Fruit fly (Drosophila melanogaster) whole organism, embryonic: ENCODE data around the gene CG43407.

ENCODE experiments used
- Abd-B ChIP-seq: fragments of 200-800 bp; sonication (Bioruptor generic); optimal IDR thresholded peaks from 2 replicates; lab custom pipeline; 2018; ENCODE audit warnings: missing biosample characterization, mild to moderate bottlenecking, missing genetic modification characterization, moderate library complexity
- B-H1 ChIP-seq: fragments of 200-800 bp; sonication (Bioruptor generic); IDR thresholded peaks from 3 replicates; pipeline ENCODE4 v1.3.6; 2022; ENCODE audit warnings: missing biosample characterization, missing genetic modification characterization
- CG10959 ChIP-seq: fragments of 200-800 bp; sonication (Bioruptor generic); IDR thresholded peaks from 2 replicates; pipeline ENCODE4 v1.3.6; 2022; ENCODE audit warnings: missing biosample characterization, missing genetic modification characterization
- CG12104 ChIP-seq: fragments of 200-800 bp; sonication (Bioruptor generic); optimal IDR thresholded peaks from 3 replicates; lab custom pipeline; 2016; ENCODE audit warnings: missing biosample characterization, missing genetic modification characterization
- CG13296 ChIP-seq: fragments of 200-800 bp; sonication (Bioruptor generic); optimal IDR thresholded peaks from 3 replicates; lab custom pipeline; 2018; ENCODE audit warnings: missing biosample characterization, mild to moderate bottlenecking, missing genetic modification characterization
- CG14860 ChIP-seq: fragments of 200-800 bp; sonication (Bioruptor generic); IDR thresholded peaks from 3 replicates; pipeline ENCODE4 v1.3.6; 2022; ENCODE audit warnings: missing biosample characterization, missing genetic modification characterization; ENCODE audit not compliant: partially characterized antibody
- CG1602 ChIP-seq: fragments of 200-800 bp; sonication (Bioruptor generic); optimal IDR thresholded peaks from 3 replicates; lab custom pipeline; 2016; ENCODE audit warnings: missing biosample characterization, missing genetic modification characterization
- CG1603 ChIP-seq: fragments of 200-800 bp; sonication (Bioruptor generic); optimal IDR thresholded peaks from 2 replicates; lab custom pipeline; 2019; ENCODE audit warnings: missing biosample characterization, mild to moderate bottlenecking, missing genetic modification characterization, moderate library complexity
- CG17328 ChIP-seq: fragments of 200-800 bp; sonication (Bioruptor generic); IDR thresholded peaks from 2 replicates; pipeline ENCODE4 v1.3.6; 2022; ENCODE audit warnings: missing biosample characterization, missing genetic modification characterization
- CG17912 ChIP-seq: fragments of 200-800 bp; sonication (Bioruptor generic); optimal IDR thresholded peaks from 2 replicates; lab custom pipeline; 2018; ENCODE audit warnings: missing biosample characterization, mild to moderate bottlenecking, missing genetic modification characterization
- CG1832 ChIP-seq: fragments of 200-800 bp; sonication (Bioruptor generic); optimal IDR thresholded peaks from 2 replicates; lab custom pipeline; 2017; ENCODE audit warnings: missing biosample characterization, mild to moderate bottlenecking, missing genetic modification characterization, inconsistent platforms
- CG2116 ChIP-seq: fragments of 200-800 bp; sonication (Bioruptor generic); optimal IDR thresholded peaks from 3 replicates; lab custom pipeline; 2018; ENCODE audit warnings: missing biosample characterization, mild to moderate bottlenecking, missing genetic modification characterization
- CG2678 ChIP-seq: fragments of 200-800 bp; sonication (Bioruptor generic); optimal IDR thresholded peaks from 3 replicates; lab custom pipeline; 2019; ENCODE audit warnings: missing biosample characterization, mild to moderate bottlenecking, missing genetic modification characterization, moderate library complexity
- CG2712 ChIP-seq: fragments of 200-800 bp; optimal IDR thresholded peaks from 3 replicates; lab custom pipeline; 2019; ENCODE audit warnings: missing biosample characterization, mild to moderate bottlenecking, missing genetic modification characterization, moderate library complexity
- CG30020 ChIP-seq: fragments of 200-800 bp; optimal IDR thresholded peaks from 2 replicates; lab custom pipeline; 2019; ENCODE audit warnings: missing biosample characterization, mild to moderate bottlenecking, missing genetic modification characterization, moderate library complexity
- CG3407 ChIP-seq: fragments of 200-800 bp; sonication (Bioruptor generic); optimal IDR thresholded peaks from 2 replicates; lab custom pipeline; 2018; ENCODE audit warnings: missing biosample characterization, mild to moderate bottlenecking, missing genetic modification characterization
- CG3838 ChIP-seq: fragments of 200-800 bp; sonication (Bioruptor generic); optimal IDR thresholded peaks from 3 replicates; lab custom pipeline; 2016; ENCODE audit warnings: missing biosample characterization, missing genetic modification characterization
- CG4820 ChIP-seq: fragments of 200-800 bp; sonication (Bioruptor generic); optimal IDR thresholded peaks from 3 replicates; lab custom pipeline; 2016; ENCODE audit warnings: missing biosample characterization, missing genetic modification characterization
- CG6683 ChIP-seq: fragments of 200-800 bp; sonication (Bioruptor generic); optimal IDR thresholded peaks from 2 replicates; lab custom pipeline; 2017; ENCODE audit warnings: missing biosample characterization, mild to moderate bottlenecking, missing genetic modification characterization, missing genetic modification reagents
- CG6813 ChIP-seq: fragments of 200-800 bp; sonication (Bioruptor generic); optimal IDR thresholded peaks from 2 replicates; lab custom pipeline; 2017; ENCODE audit warnings: missing biosample characterization, missing genetic modification characterization, mild to moderate bottlenecking, moderate library complexity, missing genetic modification reagents
- CG7745 ChIP-seq: fragments of 200-800 bp; sonication (Bioruptor generic); optimal IDR thresholded peaks from 2 replicates; lab custom pipeline; 2018; ENCODE audit warnings: missing biosample characterization, mild to moderate bottlenecking, missing genetic modification characterization, moderate library complexity
- CG7839 ChIP-seq: fragments of 200-800 bp; sonication (Bioruptor generic); optimal IDR thresholded peaks from 3 replicates; lab custom pipeline; 2018; ENCODE audit warnings: missing biosample characterization, mild to moderate bottlenecking, missing genetic modification characterization, moderate library complexity
- CG8089 ChIP-seq: fragments of 200-800 bp; sonication (Bioruptor generic); optimal IDR thresholded peaks from 3 replicates; lab custom pipeline; 2016; ENCODE audit warnings: missing biosample characterization, missing genetic modification characterization
- CG9727 ChIP-seq: fragments of 200-800 bp; sonication (Bioruptor generic); optimal IDR thresholded peaks from 3 replicates; lab custom pipeline; 2017; ENCODE audit warnings: missing biosample characterization, mild to moderate bottlenecking, missing genetic modification characterization
- H2.0 ChIP-seq: fragments of 200-800 bp; sonication (Bioruptor generic); IDR thresholded peaks from 2 replicates; pipeline ENCODE4 v1.3.6; 2022; ENCODE audit warnings: missing biosample characterization, missing genetic modification characterization
- HLH4C ChIP-seq: fragments of 200-800 bp; sonication (Bioruptor generic); IDR thresholded peaks from 3 replicates; pipeline ENCODE4 v1.3.6; 2022; ENCODE audit warnings: missing biosample characterization, missing genetic modification characterization; ENCODE audit not compliant: partially characterized antibody
- Hr51 ChIP-seq, 2 experiments: fragments of 200-800 bp; sonication (Bioruptor generic); optimal IDR thresholded peaks; 2 replicates in 1 of 2; 3 replicates in 1 of 2; lab custom pipeline; 2016 to 2018; ENCODE audit warnings: missing biosample characterization in 2 of 2, missing genetic modification characterization in 2 of 2, mild to moderate bottlenecking in 1 of 2, moderate library complexity in 1 of 2
- Hsf ChIP-seq: fragments of 200-800 bp; sonication (Bioruptor generic); optimal IDR thresholded peaks from 3 replicates; lab custom pipeline; 2016; ENCODE audit warnings: missing biosample characterization, missing genetic modification characterization
- NK7.1 ChIP-seq: fragments of 200-800 bp; sonication (Bioruptor generic); optimal IDR thresholded peaks from 3 replicates; lab custom pipeline; 2016; ENCODE audit warnings: missing biosample characterization, missing genetic modification characterization
- Rx ChIP-seq: fragments of 200-800 bp; sonication (Bioruptor generic); IDR thresholded peaks from 2 replicates; pipeline ENCODE4 v1.3.6; 2022; ENCODE audit warnings: missing biosample characterization, missing genetic modification characterization
- Scr ChIP-seq: fragments of 200-800 bp; sonication (Bioruptor generic); IDR thresholded peaks from 2 replicates; pipeline ENCODE4 v1.3.6; 2022; ENCODE audit warnings: missing biosample characterization, missing genetic modification characterization; ENCODE audit not compliant: partially characterized antibody
- Ssrp ChIP-seq: fragments of 200-800 bp; sonication (Bioruptor generic); optimal IDR thresholded peaks from 2 replicates; lab custom pipeline; 2018; ENCODE audit warnings: missing biosample characterization, mild to moderate bottlenecking, missing genetic modification characterization, moderate library complexity
- TFAM ChIP-seq: fragments of 200-800 bp; sonication (Bioruptor generic); optimal IDR thresholded peaks from 2 replicates; lab custom pipeline; 2017; ENCODE audit warnings: missing biosample characterization, missing genetic modification characterization, inconsistent platforms
- Xbp1 ChIP-seq: fragments of 200-800 bp; sonication (Bioruptor generic); optimal IDR thresholded peaks from 3 replicates; lab custom pipeline; 2016; ENCODE audit warnings: missing biosample characterization, mild to moderate bottlenecking, missing genetic modification characterization
- al ChIP-seq: fragments of 200-800 bp; sonication (Bioruptor generic); IDR thresholded peaks from 2 replicates; pipeline ENCODE4 v1.3.6; 2022; ENCODE audit warnings: missing biosample characterization, missing genetic modification characterization
- aop ChIP-seq: fragments of 200-800 bp; sonication (Bioruptor generic); IDR thresholded peaks from 2 replicates; pipeline ENCODE4 v1.3.6; 2022; ENCODE audit warnings: missing biosample characterization, missing genetic modification characterization
- ase ChIP-seq: fragments of 200-800 bp; sonication (Bioruptor generic); IDR thresholded peaks from 3 replicates; pipeline ENCODE4 v1.3.6; 2022; ENCODE audit warnings: missing biosample characterization, missing genetic modification characterization
- cad ChIP-seq: fragments of >200 bp; optimal IDR thresholded peaks from 2 replicates; lab custom pipeline; 2017; ENCODE audit warnings: missing biosample characterization, missing genetic modification characterization
- chinmo ChIP-seq: fragments of 200-800 bp; sonication (Bioruptor generic); IDR thresholded peaks from 4 replicates; pipeline ENCODE4 v1.3.6; 2022; ENCODE audit warnings: missing biosample characterization, missing genetic modification characterization; ENCODE audit not compliant: partially characterized antibody
- corto ChIP-seq: fragments of 200-800 bp; sonication (Bioruptor generic); optimal IDR thresholded peaks from 2 replicates; lab custom pipeline; 2016; ENCODE audit warnings: missing biosample characterization, mild to moderate bottlenecking, missing genetic modification characterization, moderate library complexity
- dati ChIP-seq: fragments of 200-800 bp; sonication (Bioruptor generic); IDR thresholded peaks from 2 replicates; pipeline ENCODE4 v1.3.6; 2022; ENCODE audit warnings: missing biosample characterization, missing genetic modification characterization
- dpn ChIP-seq, 2 experiments: fragments of 200-800 bp; sonication (Bioruptor generic); optimal IDR thresholded peaks; 3 replicates each; lab custom pipeline; 2016; ENCODE audit warnings: missing biosample characterization in 2 of 2, missing genetic modification characterization in 2 of 2
- fru ChIP-seq: fragments of >200 bp; optimal IDR thresholded peaks from 2 replicates; lab custom pipeline; 2017
- gem ChIP-seq: fragments of 200-800 bp; sonication (Bioruptor generic); optimal IDR thresholded peaks from 2 replicates; lab custom pipeline; 2019; ENCODE audit warnings: missing biosample characterization, mild to moderate bottlenecking, missing genetic modification characterization, moderate library complexity
- hth ChIP-seq: fragments of >200 bp; optimal IDR thresholded peaks from 2 replicates; lab custom pipeline; 2017; ENCODE audit warnings: inconsistent platforms
- repo ChIP-seq: fragments of 200-800 bp; sonication (Bioruptor generic); optimal IDR thresholded peaks from 2 replicates; lab custom pipeline; 2016; ENCODE audit warnings: missing biosample characterization, missing genetic modification characterization
- sd ChIP-seq: fragments of 200-800 bp; sonication (Bioruptor generic); optimal IDR thresholded peaks from 3 replicates; lab custom pipeline; 2018; ENCODE audit warnings: missing biosample characterization, mild to moderate bottlenecking, missing genetic modification characterization, moderate library complexity
- stwl ChIP-seq: fragments of 200-800 bp; sonication (Bioruptor generic); optimal IDR thresholded peaks from 3 replicates; lab custom pipeline; 2018; ENCODE audit warnings: missing biosample characterization, mild to moderate bottlenecking, missing genetic modification characterization, moderate library complexity
- unc-4 ChIP-seq: fragments of 200-800 bp; sonication (Bioruptor generic); IDR thresholded peaks from 2 replicates; pipeline ENCODE4 v1.3.6; 2022; ENCODE audit warnings: missing biosample characterization, missing genetic modification characterization; ENCODE audit not compliant: partially characterized antibody
- zen ChIP-seq: fragments of 200-800 bp; sonication (Bioruptor generic); optimal IDR thresholded peaks from 3 replicates; lab custom pipeline; 2018; ENCODE audit warnings: missing biosample characterization, mild to moderate bottlenecking, missing genetic modification characterization, moderate library complexity

CG43407 gene

DNA sequence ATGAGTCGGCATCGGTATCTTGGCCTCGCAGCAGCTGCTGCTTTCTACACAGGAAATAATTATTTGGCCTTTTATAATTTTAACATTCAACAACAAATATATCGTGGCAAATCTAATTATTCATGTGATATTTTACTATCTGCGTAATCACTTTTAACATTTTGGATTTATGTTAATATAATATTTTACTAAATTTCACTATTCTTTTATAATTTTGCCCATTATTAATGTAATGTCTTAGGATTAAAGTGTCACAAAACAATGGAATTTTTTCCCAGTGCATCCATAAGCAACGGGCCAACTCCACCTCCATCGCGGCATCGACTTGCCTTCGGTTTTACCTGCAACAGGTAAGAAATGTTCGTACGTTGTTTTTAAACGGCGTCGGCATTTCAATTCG is 10.7 kb downstream of the CG43407 start (continued):
- TF ChIP-seq CG3838 (no peak), ase (GFP tag; lab: Robert Waterston, UW) (peak; percentile 62; the same call in 1 of the 3 replicates), Hsf (peak; percentile 40), repo (no peak), CG8089 (no peak), CG17912 (GFP tag; lab: Kevin White, UChicago) (no peak), B-H1 (GFP tag; lab: Robert Waterston, UW) (peak; percentile 29; the same call in 2 of the 3 replicates), CG1602 (GFP tag; lab: Kevin White, UChicago) (peak; percentile 84), al (GFP tag; lab: Robert Waterston, UW) (no peak), CG9727 (GFP tag; lab: Kevin White, UChicago) (peak; percentile 94), TFAM (no peak), Scr (GFP tag; lab: Robert Waterston, UW) (no peak), aop (GFP tag; lab: Robert Waterston, UW) (no peak), fru (lab: Kevin White, UChicago) (no peak), CG6813 (GFP tag; lab: Kevin White, UChicago) (peak; percentile 77), CG17328 (GFP tag; lab: Robert Waterston, UW) (peak; percentile 76), Hr51 (GFP tag; optimal IDR thresholded peaks at IDR 0.05; lab: Kevin White, UChicago) (peak; percentile 16 to 89), HLH4C (no peak), CG2712 (tag; lab: Kevin White, UChicago) (peak; percentile 97), Rx (GFP tag; lab: Robert Waterston, UW) (peak; percentile 21; the same call in 1 of the 2 replicates), CG6683 (GFP tag; lab: Kevin White, UChicago) (peak; percentile 61), hth (lab: Kevin White, UChicago) (no peak), corto (GFP tag; lab: Kevin White, UChicago) (no peak), gem (tag; lab: Kevin White, UChicago) (peak; percentile 95), CG10959 (GFP tag; lab: Robert Waterston, UW) (peak; percentile 75; the same call in 1 of the 2 replicates), NK7.1 (GFP tag; lab: Kevin White, UChicago) (no peak), CG2678 (tag; lab: Kevin White, UChicago) (peak; percentile 91), CG1832 (GFP tag; lab: Kevin White, UChicago) (no peak), sd (tag; lab: Kevin White, UChicago) (no peak), Ssrp (tag; lab: Kevin White, UChicago) (peak; percentile 93), stwl (tag; lab: Kevin White, UChicago) (peak; percentile 54), CG14860 (GFP tag; lab: Robert Waterston, UW) (no peak), CG12104 (peak; percentile 53), CG3407 (GFP tag; lab: Kevin White, UChicago) (peak; percentile 79), CG2116 (GFP tag; lab: Kevin White, UChicago) (peak; percentile 59), CG1603 (tag; lab: Kevin White, UChicago) (peak; percentile 77), CG13296 (GFP tag; lab: Kevin White, UChicago) (peak; percentile 52), dpn (GFP tag; optimal IDR thresholded peaks at IDR 0.05; lab: Kevin White, UChicago) (peak in 1 of 2 experiments; percentile 67), zen (tag; lab: Kevin White, UChicago) (peak; percentile 96), CG7745 (peak; percentile 62), unc-4 (GFP tag; lab: Robert Waterston, UW) (no peak), Abd-B (GFP tag; lab: Kevin White, UChicago) (peak; percentile 86), dati (GFP tag; lab: Robert Waterston, UW) (no peak), CG4820 (peak; percentile 85), CG7839 (tag; lab: Kevin White, UChicago) (peak; percentile 92), Xbp1 (GFP tag; lab: Kevin White, UChicago) (peak; percentile 78), chinmo (no peak), H2.0 (GFP tag; lab: Robert Waterston, UW) (peak; percentile 46; the same call in 1 of the 2 replicates), CG30020 (peak; percentile 70), cad (no peak)
